Fruit fly (Drosophila melanogaster) whole organism, wandering third instar larva: ENCODE measurements around the gene Npc2d.

Experiments used
- Abd-B ChIP-seq: fragments of >200 bp; optimal IDR thresholded peaks from 2 replicates; lab custom pipeline; 2017; ENCODE audit warnings: missing biosample characterization, missing genetic modification characterization
- CG32264 ChIP-seq: fragments of 200-800 bp; sonication (Bioruptor generic); optimal IDR thresholded peaks from 2 replicates; lab custom pipeline; 2016; ENCODE audit warnings: missing biosample characterization, missing genetic modification characterization
- CG9705 ChIP-seq: fragments of 200-800 bp; sonication (Bioruptor generic); optimal IDR thresholded peaks from 2 replicates; lab custom pipeline; 2018; ENCODE audit warnings: missing biosample characterization, mild to moderate bottlenecking, missing genetic modification characterization
- CrebA ChIP-seq: fragments of 200-800 bp; sonication (Bioruptor generic); optimal IDR thresholded peaks from 2 replicates; lab custom pipeline; 2016; ENCODE audit warnings: missing biosample characterization, mild to moderate bottlenecking, missing genetic modification characterization, borderline replicate concordance
- Dfd ChIP-seq: fragments of >200 bp; optimal IDR thresholded peaks from 2 replicates; lab custom pipeline; 2017; ENCODE audit warnings: missing biosample characterization, missing genetic modification characterization
- HLH106 ChIP-seq: fragments of 200-800 bp; optimal IDR thresholded peaks from 3 replicates; lab custom pipeline; 2019; ENCODE audit warnings: missing biosample characterization, mild to moderate bottlenecking, missing genetic modification characterization, moderate library complexity
- Hnf4 ChIP-seq: fragments of 200-800 bp; sonication (Bioruptor generic); optimal IDR thresholded peaks from 2 replicates; lab custom pipeline; 2016; ENCODE audit warnings: missing biosample characterization, mild to moderate bottlenecking, missing genetic modification characterization
- Hr78 ChIP-seq: fragments of >200 bp; optimal IDR thresholded peaks from 2 replicates; lab custom pipeline; 2017; ENCODE audit warnings: missing biosample characterization, missing genetic modification characterization
- Hr83 ChIP-seq: fragments of 200-300 bp; sonication (Bioruptor generic); optimal IDR thresholded peaks from 2 replicates; lab custom pipeline; 2016; ENCODE audit warnings: missing biosample characterization, mild to moderate bottlenecking, missing genetic modification characterization, moderate library complexity; ENCODE audit not compliant: poor library complexity, severe bottlenecking
- Jra ChIP-seq: sonication (Bioruptor generic); optimal IDR thresholded peaks from 2 replicates; lab custom pipeline; 2016; ENCODE audit warnings: missing biosample characterization, missing genetic modification characterization
- Mio ChIP-seq: sonication (Bioruptor generic); optimal IDR thresholded peaks from 2 replicates; lab custom pipeline; 2016; ENCODE audit warnings: missing biosample characterization, missing genetic modification characterization
- Myc ChIP-seq: fragments of >200 bp; optimal IDR thresholded peaks from 2 replicates; lab custom pipeline; 2017
- N ChIP-seq: fragments of >200 bp; optimal IDR thresholded peaks from 2 replicates; lab custom pipeline; 2018; ENCODE audit warnings: missing biosample characterization, missing external identifiers, missing genetic modification characterization
- Rel ChIP-seq, 2 experiments: fragments of 200-800 bp; sonication (Bioruptor generic) in 1 of 2; optimal IDR thresholded peaks; 2 replicates in 1 of 2; 3 replicates in 1 of 2; lab custom pipeline; 2016 to 2019; ENCODE audit warnings: mild to moderate bottlenecking in 2 of 2, missing biosample characterization in 2 of 2, missing genetic modification characterization in 2 of 2, moderate library complexity in 1 of 2
- Sp1 ChIP-seq: fragments of 200-800 bp; sonication (Bioruptor generic); optimal IDR thresholded peaks from 3 replicates; lab custom pipeline; 2019; ENCODE audit warnings: missing biosample characterization, mild to moderate bottlenecking, missing genetic modification characterization, moderate library complexity
- Vsx2 ChIP-seq: fragments of 200-300, 225-300 bp; sonication (Bioruptor generic); optimal IDR thresholded peaks from 2 replicates; lab custom pipeline; 2018; ENCODE audit warnings: missing biosample characterization, missing genetic modification characterization; ENCODE audit not compliant: partially characterized antibody
- brk ChIP-seq: fragments of 200-800 bp; sonication (Bioruptor generic); optimal IDR thresholded peaks from 2 replicates; lab custom pipeline; 2016; ENCODE audit warnings: missing biosample characterization, mild to moderate bottlenecking, missing genetic modification characterization
- dl ChIP-seq, 2 experiments: fragments of 175-275, 200-275 bp in 1 of 2; fragments of 200-275 bp in 1 of 2; sonication (Bioruptor generic); optimal IDR thresholded peaks; lab custom pipeline; 2018; ENCODE audit warnings: mild to moderate bottlenecking in 2 of 2, missing biosample characterization in 2 of 2, missing genetic modification characterization in 2 of 2, moderate library complexity in 2 of 2; ENCODE audit not compliant: partially characterized antibody in 2 of 2, insufficient read depth in 1 of 2
- dmrt93B ChIP-seq: fragments of 200-800 bp; sonication (Bioruptor generic); optimal IDR thresholded peaks from 2 replicates; lab custom pipeline; 2018; ENCODE audit warnings: missing biosample characterization, mild to moderate bottlenecking, missing genetic modification characterization
- dsf ChIP-seq: sonication (Bioruptor generic); optimal IDR thresholded peaks from 2 replicates; lab custom pipeline; 2016; ENCODE audit warnings: missing biosample characterization, missing genetic modification characterization, borderline replicate concordance
- ey ChIP-seq: fragments of 200-800 bp; sonication (Bioruptor generic); optimal IDR thresholded peaks from 2 replicates; lab custom pipeline; 2016; ENCODE audit warnings: missing biosample characterization, missing genetic modification characterization
- fru ChIP-seq: fragments of 200-800 bp; sonication (Bioruptor generic); optimal IDR thresholded peaks from 3 replicates; lab custom pipeline; 2016; ENCODE audit warnings: missing biosample characterization, mild to moderate bottlenecking, missing genetic modification characterization
- h ChIP-seq: fragments of 200-800 bp; sonication (Bioruptor generic); optimal IDR thresholded peaks from 3 replicates; lab custom pipeline; 2016; ENCODE audit warnings: missing biosample characterization, mild to moderate bottlenecking, missing genetic modification characterization
- jim ChIP-seq: fragments of 175-275, 200-325 bp; sonication (Bioruptor generic); optimal IDR thresholded peaks from 2 replicates; lab custom pipeline; 2016; ENCODE audit warnings: missing biosample characterization, mild to moderate bottlenecking, missing genetic modification characterization
- lola ChIP-seq: fragments of >200 bp; optimal IDR thresholded peaks from 2 replicates; lab custom pipeline; 2017; ENCODE audit warnings: missing biosample characterization, missing genetic modification characterization
- pan ChIP-seq: fragments of >200 bp; optimal IDR thresholded peaks from 2 replicates; lab custom pipeline; 2017
- psq ChIP-seq: fragments of 200-800 bp; sonication (Bioruptor generic); optimal IDR thresholded peaks from 3 replicates; lab custom pipeline; 2017; ENCODE audit warnings: missing biosample characterization, mild to moderate bottlenecking, missing genetic modification characterization, moderate library complexity
- sage ChIP-seq: fragments of 200-800 bp; sonication (Bioruptor generic); optimal IDR thresholded peaks from 2 replicates; lab custom pipeline; 2016; ENCODE audit warnings: missing biosample characterization, mild to moderate bottlenecking, missing genetic modification characterization
- sv ChIP-seq: fragments of 200-800 bp; sonication (Bioruptor generic); optimal IDR thresholded peaks from 3 replicates; lab custom pipeline; 2016; ENCODE audit warnings: missing biosample characterization, missing genetic modification characterization
- tai ChIP-seq: sonication (Bioruptor generic); optimal IDR thresholded peaks from 2 replicates; lab custom pipeline; 2016; ENCODE audit warnings: missing biosample characterization, missing genetic modification characterization
- usp ChIP-seq: fragments of >200 bp; optimal IDR thresholded peaks from 2 replicates; lab custom pipeline; 2017; ENCODE audit warnings: missing biosample characterization, missing genetic modification characterization

Npc2d gene

dm6 chr3R:10068780-10069179 is 12.9 kb upstream of the Npc2d start:
- TF ChIP-seq Myc (lab: Kevin White, UChicago) (no peak), CG9705 (GFP tag; lab: Kevin White, UChicago) (no peak), psq (GFP tag; lab: Kevin White, UChicago) (no peak), Vsx2 (GFP tag; lab: Kevin White, UChicago) (peak; percentile 92)

- TF ChIP-seq Vsx2 (GFP tag; lab: Kevin White, UChicago) = no peak
- no peak for TF ChIP-seq Dfd
- no peak for TF ChIP-seq HLH106 (tag; lab: Kevin White, UChicago)
- no peak for TF ChIP-seq jim (GFP tag; lab: Kevin White, UChicago)
Measured at dm6 chr3R:10067605-10068004, 11.7 kb upstream of the Npc2d start, which contains the start of gene CG33784. CG33784 (plus strand) TSS chr3R:10067905.

dm6 chr3R:10066470-10066869 is 10.6 kb upstream of the Npc2d start, which contains the start of gene CG33783:
CG33783 (plus strand) TSS chr3R:10066770.
- TF ChIP-seq Hnf4 (GFP tag; lab: Kevin White, UChicago) = no peak
- TF ChIP-seq dsf (GFP tag; lab: Kevin White, UChicago) = no peak
- no peak for TF ChIP-seq Sp1 (GFP tag; lab: Kevin White, UChicago)
- no peak for TF ChIP-seq Abd-B
- no peak for TF ChIP-seq Vsx2 (GFP tag; lab: Kevin White, UChicago)
- TF ChIP-seq Jra (GFP tag; lab: Kevin White, UChicago) = no peak
- no peak for TF ChIP-seq sage (GFP tag; lab: Kevin White, UChicago)
- TF ChIP-seq brk = no peak
- TF ChIP-seq, all 38 proteins: peak for 0

dm6 chr3R:10063707-10064106 is 7.8 kb upstream of the Npc2d start, which contains the start of gene CG33631:
CG33631 (plus strand) TSS chr3R:10064007.
- TF ChIP-seq CrebA (GFP tag; lab: Kevin White, UChicago) (no peak), Sp1 (GFP tag; lab: Kevin White, UChicago) (no peak), sage (GFP tag; lab: Kevin White, UChicago) (no peak), brk (no peak), pan (lab: Kevin White, UChicago) (no peak), dl (GFP tag; optimal IDR thresholded peaks at IDR 0.05; lab: Kevin White, UChicago; ENCODE audit: insufficient read depth in 1 of 2, partially characterized antibody in 2 of 2) (no peak), usp (GFP tag; lab: Kevin White, UChicago) (no peak), fru (GFP tag; lab: Kevin White, UChicago) (no peak), dmrt93B (GFP tag; lab: Kevin White, UChicago) (no peak), sv (GFP tag; lab: Kevin White, UChicago) (no peak), Myc (lab: Kevin White, UChicago) (no peak), Rel (GFP tag; optimal IDR thresholded peaks at IDR 0.05; lab: Kevin White, UChicago) (no peak), Rel (tag; optimal IDR thresholded peaks at IDR 0.05; lab: Kevin White, UChicago) (no peak), Hnf4 (GFP tag; lab: Kevin White, UChicago) (no peak), Hr78 (no peak), Hr83 (GFP tag; lab: Kevin White, UChicago) (no peak), lola (no peak), N (GFP tag; lab: Kevin White, UChicago) (no peak)

- no peak for TF ChIP-seq N (GFP tag; lab: Kevin White, UChicago)
- no peak for TF ChIP-seq pan (lab: Kevin White, UChicago)
- no peak for TF ChIP-seq tai (GFP tag; lab: Kevin White, UChicago)
- TF ChIP-seq Vsx2 (GFP tag; lab: Kevin White, UChicago) = no peak
- TF ChIP-seq CG32264 (GFP tag; lab: Kevin White, UChicago) = no peak
- TF ChIP-seq usp (GFP tag; lab: Kevin White, UChicago) = no peak
- no peak for TF ChIP-seq jim (GFP tag; lab: Kevin White, UChicago)
- TF ChIP-seq lola = no peak
- TF ChIP-seq Rel (GFP tag; optimal IDR thresholded peaks at IDR 0.05; lab: Kevin White, UChicago) = no peak
- no peak for TF ChIP-seq Rel (tag; optimal IDR thresholded peaks at IDR 0.05; lab: Kevin White, UChicago)
- no peak for TF ChIP-seq ey (GFP tag; lab: Kevin White, UChicago)
- TF ChIP-seq Sp1 (GFP tag; lab: Kevin White, UChicago) = no peak
- no peak for TF ChIP-seq Hr83 (GFP tag; lab: Kevin White, UChicago)
- TF ChIP-seq Mio (GFP tag; lab: Kevin White, UChicago) = no peak
- no peak for TF ChIP-seq HLH106 (tag; lab: Kevin White, UChicago)
- TF ChIP-seq dl (GFP tag; optimal IDR thresholded peaks at IDR 0.05; lab: Kevin White, UChicago; ENCODE audit: insufficient read depth in 1 of 2, partially characterized antibody in 2 of 2) = no peak
- no peak for TF ChIP-seq dmrt93B (GFP tag; lab: Kevin White, UChicago)
- no peak for TF ChIP-seq Hr78
- TF ChIP-seq Jra (GFP tag; lab: Kevin White, UChicago) = no peak
- TF ChIP-seq h (GFP tag; lab: Kevin White, UChicago) = no peak
Measured at dm6 chr3R:10062324-10062723, 6.4 kb upstream of the Npc2d start, which contains the start of gene CG33630. CG33630 (plus strand) TSS chr3R:10062624.
